Fruit fly (Drosophila melanogaster) whole organism, embryonic: ENCODE results near the gene Crtc.

Experiments
- Atf3 ChIP-seq: fragments of 200-800 bp; sonication (Bioruptor generic); optimal IDR thresholded peaks from 3 replicates; lab custom pipeline; 2016; ENCODE audit warnings: missing biosample characterization, missing genetic modification characterization
- BtbVII ChIP-seq: fragments of 200-800 bp; sonication (Bioruptor generic); optimal IDR thresholded peaks from 3 replicates; lab custom pipeline; 2017; ENCODE audit warnings: missing biosample characterization, mild to moderate bottlenecking, missing genetic modification characterization
- CG10274 ChIP-seq: fragments of 200-800 bp; sonication (Bioruptor generic); optimal IDR thresholded peaks from 3 replicates; lab custom pipeline; 2017; ENCODE audit warnings: missing biosample characterization, mild to moderate bottlenecking, missing genetic modification characterization
- CG10565 ChIP-seq: fragments of 200-800 bp; sonication (Bioruptor generic); optimal IDR thresholded peaks from 3 replicates; lab custom pipeline; 2016; ENCODE audit warnings: missing biosample characterization, mild to moderate bottlenecking, missing genetic modification characterization
- CG11085 ChIP-seq: fragments of 200-800 bp; sonication (Bioruptor generic); IDR thresholded peaks from 2 replicates; pipeline ENCODE4 v1.3.6; 2022; ENCODE audit warnings: missing biosample characterization, missing genetic modification characterization
- CG14860 ChIP-seq: fragments of 200-800 bp; sonication (Bioruptor generic); IDR thresholded peaks from 3 replicates; pipeline ENCODE4 v1.3.6; 2022; ENCODE audit warnings: missing biosample characterization, missing genetic modification characterization; ENCODE audit not compliant: partially characterized antibody
- CG15011 ChIP-seq: fragments of 200-800 bp; sonication (Bioruptor generic); optimal IDR thresholded peaks from 3 replicates; lab custom pipeline; 2018; ENCODE audit warnings: missing biosample characterization, mild to moderate bottlenecking, missing genetic modification characterization
- CG1603 ChIP-seq: fragments of 200-800 bp; sonication (Bioruptor generic); optimal IDR thresholded peaks from 2 replicates; lab custom pipeline; 2019; ENCODE audit warnings: missing biosample characterization, mild to moderate bottlenecking, missing genetic modification characterization, moderate library complexity
- CG17186 ChIP-seq: fragments of 200-800 bp; sonication (Bioruptor generic); optimal IDR thresholded peaks from 3 replicates; lab custom pipeline; 2017; ENCODE audit warnings: missing biosample characterization, missing genetic modification reagents, missing genetic modification characterization
- CG30020 ChIP-seq: fragments of 200-800 bp; optimal IDR thresholded peaks from 2 replicates; lab custom pipeline; 2019; ENCODE audit warnings: missing biosample characterization, mild to moderate bottlenecking, missing genetic modification characterization, moderate library complexity
- CG31388 ChIP-seq: fragments of 200-800 bp; sonication (Bioruptor generic); optimal IDR thresholded peaks from 2 replicates; lab custom pipeline; 2016; ENCODE audit warnings: missing biosample characterization, missing genetic modification characterization
- CG3838 ChIP-seq: fragments of 200-800 bp; sonication (Bioruptor generic); optimal IDR thresholded peaks from 3 replicates; lab custom pipeline; 2016; ENCODE audit warnings: missing biosample characterization, missing genetic modification characterization
- CG4360 ChIP-seq: fragments of 200-800 bp; sonication (Bioruptor generic); IDR thresholded peaks from 2 replicates; pipeline ENCODE4 v1.3.6; 2022; ENCODE audit warnings: missing biosample characterization, missing genetic modification characterization
- CG4730 ChIP-seq: fragments of 200-800 bp; sonication (Bioruptor generic); IDR thresholded peaks from 2 replicates; pipeline ENCODE4 v1.3.6; 2022; ENCODE audit warnings: missing biosample characterization, missing genetic modification characterization
- CG6765 ChIP-seq: fragments of 200-800 bp; sonication (Bioruptor generic); optimal IDR thresholded peaks from 3 replicates; lab custom pipeline; 2017; ENCODE audit warnings: missing biosample characterization, mild to moderate bottlenecking, missing genetic modification characterization
- CG8765 ChIP-seq: fragments of 200-800 bp; sonication (Bioruptor generic); IDR thresholded peaks from 2 replicates; pipeline ENCODE4 v1.3.6; 2022; ENCODE audit warnings: missing biosample characterization, missing genetic modification characterization
- CG8944 ChIP-seq: fragments of 200-800 bp; sonication (Bioruptor generic); optimal IDR thresholded peaks from 3 replicates; lab custom pipeline; 2016; ENCODE audit warnings: missing biosample characterization, missing genetic modification characterization
- E2f2 ChIP-seq: fragments of 200-800 bp; sonication (Bioruptor generic); IDR thresholded peaks from 2 replicates; pipeline ENCODE4 v1.3.6; 2022; ENCODE audit warnings: missing biosample characterization, missing genetic modification characterization
- Ets97D ChIP-seq: fragments of 200-800 bp; sonication (Bioruptor generic); optimal IDR thresholded peaks from 3 replicates; lab custom pipeline; 2016; ENCODE audit warnings: missing biosample characterization, missing genetic modification characterization
- HLH3B ChIP-seq: fragments of 200-800 bp; sonication (Bioruptor generic); IDR thresholded peaks from 2 replicates; pipeline ENCODE4 v1.3.6; 2022; ENCODE audit warnings: missing biosample characterization, missing genetic modification characterization
- HmgD ChIP-seq: fragments of 200-800 bp; sonication (Bioruptor generic); optimal IDR thresholded peaks from 3 replicates; lab custom pipeline; 2016; ENCODE audit warnings: missing biosample characterization, missing genetic modification characterization
- HmgZ ChIP-seq: fragments of 200-800 bp; sonication (Bioruptor generic); optimal IDR thresholded peaks from 2 replicates; lab custom pipeline; 2018; ENCODE audit warnings: missing biosample characterization, mild to moderate bottlenecking, missing genetic modification characterization
- Hsf ChIP-seq: fragments of 200-800 bp; sonication (Bioruptor generic); optimal IDR thresholded peaks from 3 replicates; lab custom pipeline; 2016; ENCODE audit warnings: missing biosample characterization, missing genetic modification characterization
- NK7.1 ChIP-seq: fragments of 200-800 bp; sonication (Bioruptor generic); optimal IDR thresholded peaks from 3 replicates; lab custom pipeline; 2016; ENCODE audit warnings: missing biosample characterization, missing genetic modification characterization
- Neu2 ChIP-seq: fragments of 200-800 bp; sonication (Bioruptor generic); optimal IDR thresholded peaks from 3 replicates; lab custom pipeline; 2016; ENCODE audit warnings: missing biosample characterization, missing genetic modification characterization, borderline replicate concordance
- Nf-YB ChIP-seq: fragments of 200-800 bp; sonication (Bioruptor generic); optimal IDR thresholded peaks from 3 replicates; lab custom pipeline; 2019; ENCODE audit warnings: missing biosample characterization, mild to moderate bottlenecking, missing genetic modification characterization, moderate library complexity
- Poxn ChIP-seq: fragments of 200-800 bp; sonication (Bioruptor generic); IDR thresholded peaks from 2 replicates; pipeline ENCODE4 v1.3.6; 2022; ENCODE audit warnings: missing biosample characterization, missing genetic modification characterization
- Tbp ChIP-seq: fragments of >200 bp; optimal IDR thresholded peaks from 2 replicates; lab custom pipeline; 2018; ENCODE audit warnings: missing biosample characterization, missing genetic modification characterization
- Trl ChIP-seq, 3 experiments: fragments of >200 bp in 2 of 3; fragments of 200-800 bp in 1 of 3; sonication (Bioruptor generic) in 1 of 3; optimal IDR thresholded peaks; 2 replicates in 1 of 3; 3 replicates in 2 of 3; lab custom pipeline; 2016 to 2017; ENCODE audit warnings: missing biosample characterization in 1 of 3, missing genetic modification characterization in 1 of 3
- ab ChIP-seq: fragments of 200-800 bp; sonication (Bioruptor generic); optimal IDR thresholded peaks from 2 replicates; lab custom pipeline; 2016; ENCODE audit warnings: missing biosample characterization, missing genetic modification characterization
- aop ChIP-seq: fragments of 200-800 bp; sonication (Bioruptor generic); IDR thresholded peaks from 2 replicates; pipeline ENCODE4 v1.3.6; 2022; ENCODE audit warnings: missing biosample characterization, missing genetic modification characterization
- ash1 ChIP-seq: fragments of 200-800 bp; sonication (Bioruptor generic); optimal IDR thresholded peaks from 2 replicates; lab custom pipeline; 2018; ENCODE audit warnings: missing biosample characterization, mild to moderate bottlenecking, missing genetic modification characterization
- bbx ChIP-seq: fragments of 200-800 bp; sonication (Bioruptor generic); IDR thresholded peaks from 2 replicates; pipeline ENCODE4 v1.3.6; 2022; ENCODE audit warnings: missing biosample characterization, missing genetic modification characterization; ENCODE audit not compliant: partially characterized antibody
- bsh ChIP-seq, 2 experiments: fragments of 200-800 bp; sonication (Bioruptor generic); optimal IDR thresholded peaks; 2 replicates each; lab custom pipeline; 2017 to 2018; ENCODE audit warnings: mild to moderate bottlenecking in 2 of 2, missing biosample characterization in 2 of 2, missing genetic modification characterization in 2 of 2, moderate library complexity in 1 of 2
- btn ChIP-seq: fragments of 200-800 bp; sonication (Bioruptor generic); optimal IDR thresholded peaks from 2 replicates; lab custom pipeline; 2016; ENCODE audit warnings: missing biosample characterization, missing genetic modification characterization
- cas ChIP-seq: fragments of 200-800 bp; sonication (Bioruptor generic); IDR thresholded peaks from 2 replicates; pipeline ENCODE4 v1.3.6; 2022; ENCODE audit warnings: missing biosample characterization, missing genetic modification characterization
- dan ChIP-seq: fragments of 200-800 bp; sonication (Bioruptor generic); IDR thresholded peaks from 2 replicates; pipeline ENCODE4 v1.3.6; 2022; ENCODE audit warnings: missing biosample characterization, missing genetic modification characterization
- dmrt11E ChIP-seq: fragments of 200-800 bp; sonication (Bioruptor generic); optimal IDR thresholded peaks from 3 replicates; lab custom pipeline; 2018; ENCODE audit warnings: missing biosample characterization, mild to moderate bottlenecking, missing genetic modification characterization, moderate library complexity
- eve ChIP-seq, 2 experiments: fragments of >200 bp; optimal IDR thresholded peaks; 2 replicates each; lab custom pipeline; 2017; ENCODE audit warnings: missing biosample characterization in 2 of 2, missing genetic modification characterization in 2 of 2
- fd96Cb ChIP-seq: fragments of 200-800 bp; sonication (Bioruptor generic); optimal IDR thresholded peaks from 2 replicates; lab custom pipeline; 2018; ENCODE audit warnings: missing biosample characterization, mild to moderate bottlenecking, missing genetic modification characterization, moderate library complexity
- gcm2 ChIP-seq: fragments of 200-800 bp; sonication (Bioruptor generic); optimal IDR thresholded peaks from 2 replicates; lab custom pipeline; 2016; ENCODE audit warnings: missing biosample characterization, missing genetic modification characterization
- inv ChIP-seq: fragments of 200-800 bp; sonication (Bioruptor generic); IDR thresholded peaks from 2 replicates; pipeline ENCODE4 v1.3.6; 2022; ENCODE audit warnings: missing biosample characterization, missing genetic modification characterization; ENCODE audit not compliant: partially characterized antibody
- klu ChIP-seq: fragments of 200-800 bp; sonication (Bioruptor generic); IDR thresholded peaks from 2 replicates; pipeline ENCODE4 v1.3.6; 2022; ENCODE audit warnings: missing biosample characterization, missing genetic modification characterization
- lov ChIP-seq, 2 experiments: fragments of 200-800 bp in 1 of 2; fragments of >200 bp in 1 of 2; sonication (Bioruptor generic) in 1 of 2; IDR thresholded peaks in 1 of 2; optimal IDR thresholded peaks in 1 of 2; 2 replicates in 1 of 2; 3 replicates in 1 of 2; pipeline versions ENCODE4 v1.3.6 to Lab custom; 2017 to 2022; ENCODE audit warnings: missing biosample characterization in 1 of 2, missing genetic modification characterization in 1 of 2
- slp2 ChIP-seq: fragments of 200-800 bp; sonication (Bioruptor generic); optimal IDR thresholded peaks from 2 replicates; lab custom pipeline; 2016; ENCODE audit warnings: missing biosample characterization, missing genetic modification characterization
- so ChIP-seq: fragments of 200-800 bp; sonication (Bioruptor generic); IDR thresholded peaks from 3 replicates; pipeline ENCODE4 v1.3.6; 2022; ENCODE audit warnings: missing biosample characterization, missing genetic modification characterization
- vnd ChIP-seq: fragments of 200-800 bp; sonication (Bioruptor generic); IDR thresholded peaks from 3 replicates; pipeline ENCODE4 v1.3.6; 2022; ENCODE audit warnings: missing biosample characterization, missing genetic modification characterization; ENCODE audit not compliant: partially characterized antibody
- zfh1 ChIP-seq: fragments of 200-800 bp; sonication (Bioruptor generic); IDR thresholded peaks from 3 replicates; pipeline ENCODE4 v1.3.6; 2022; ENCODE audit warnings: missing biosample characterization, missing genetic modification characterization

Crtc gene

DNA sequence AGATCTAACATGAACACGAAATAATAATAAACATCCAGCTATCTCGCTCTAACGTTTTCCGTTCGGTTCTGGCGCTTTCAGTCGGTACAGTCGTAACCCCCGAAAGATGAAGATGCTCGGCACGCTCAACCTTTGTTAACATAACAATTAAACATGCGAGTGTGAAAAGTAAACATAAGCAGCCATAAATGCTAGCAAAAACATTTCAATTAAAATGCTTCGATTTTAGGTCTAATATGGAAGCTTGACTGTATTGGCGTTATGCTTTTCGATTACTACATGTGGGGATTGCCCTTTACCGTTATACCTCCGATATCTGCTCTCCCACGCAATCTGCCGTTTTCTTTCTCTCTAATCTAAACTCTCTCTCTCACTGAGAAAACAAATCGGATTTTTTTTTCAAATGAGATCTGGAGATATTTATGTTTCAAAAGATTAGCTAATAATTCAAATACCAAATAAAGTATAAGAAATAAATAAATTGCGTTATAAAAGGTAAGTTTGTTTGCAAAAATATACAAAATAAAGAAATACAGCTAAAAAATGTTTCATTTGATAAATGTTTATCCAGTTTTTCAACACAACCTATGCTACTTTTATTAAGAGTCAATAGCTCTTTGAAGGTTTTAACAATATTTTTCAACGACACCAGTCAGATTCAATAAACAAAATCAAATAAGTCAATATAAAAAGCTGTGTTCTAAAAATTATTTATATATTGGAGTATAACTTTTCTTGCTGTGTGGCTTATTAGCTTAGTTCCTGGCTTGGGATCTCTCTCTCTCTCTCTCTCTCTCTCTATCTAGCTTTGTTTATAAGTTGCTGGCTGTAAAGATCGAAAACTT, 10.4 kb downstream of the Crtc start (continued):
- TF ChIP-seq CG30020 (tag; lab: Kevin White, UChicago): peak; percentile 6
- peak; percentile 93 for TF ChIP-seq HmgZ
- peak; percentile 73 for TF ChIP-seq CG6765 (GFP tag; lab: Kevin White, UChicago)
- TF ChIP-seq aop: 0 out of 2 replicates have a peak, but pooled peaks have one; percentile 65
- peak; percentile 93 for TF ChIP-seq CG11085 (GFP tag; lab: Robert Waterston, UW)
- peak; percentile 85 for TF ChIP-seq cas (GFP tag; lab: Robert Waterston, UW)
- peak; percentile 57; the same call in 1 of the 2 replicates for TF ChIP-seq Poxn (GFP tag; lab: Robert Waterston, UW)
- TF ChIP-seq Neu2 (GFP tag; lab: Kevin White, UChicago): peak; percentile 39
- peak; percentile 69 for TF ChIP-seq CG4360 (GFP tag; lab: Robert Waterston, UW)
- peak; percentile 92 for TF ChIP-seq CG8944 (GFP tag; lab: Kevin White, UChicago)
- TF ChIP-seq ab (GFP tag; lab: Kevin White, UChicago): peak; percentile 91
- TF ChIP-seq CG4730 (GFP tag; lab: Robert Waterston, UW): peak; percentile 86
- TF ChIP-seq E2f2 (GFP tag; lab: Robert Waterston, UW): peak; percentile 73
- TF ChIP-seq NK7.1 (GFP tag; lab: Kevin White, UChicago): peak; percentile 81
- peak; percentile 66 for TF ChIP-seq Ets97D
- TF ChIP-seq slp2 (GFP tag; lab: Kevin White, UChicago): peak; percentile 84
- TF ChIP-seq dmrt11E: peak; percentile 48
- no peak for TF ChIP-seq dan (GFP tag; lab: Robert Waterston, UW)
- TF ChIP-seq HLH3B (GFP tag; lab: Robert Waterston, UW): peak; percentile 89
- peak; percentile 72 for TF ChIP-seq btn (GFP tag; lab: Kevin White, UChicago)
- TF ChIP-seq BtbVII (GFP tag; lab: Kevin White, UChicago): peak; percentile 89
- TF ChIP-seq HmgD (GFP tag; lab: Kevin White, UChicago): peak; percentile 73
- no peak for TF ChIP-seq CG14860 (GFP tag; lab: Robert Waterston, UW)
- no peak for TF ChIP-seq inv (GFP tag; lab: Robert Waterston, UW)
- peak; percentile 62 for TF ChIP-seq Nf-YB (GFP tag; lab: Kevin White, UChicago)
- TF ChIP-seq Atf3 (GFP tag; lab: Kevin White, UChicago): peak; percentile 84
- TF ChIP-seq so (GFP tag; lab: Robert Waterston, UW): peak; percentile 92
- TF ChIP-seq CG8765: peak; percentile 64; the same call in 1 of the 2 replicates
- TF ChIP-seq zfh1 (GFP tag; lab: Robert Waterston, UW): peak; percentile 93
- TF ChIP-seq bsh (GFP tag; optimal IDR thresholded peaks at IDR 0.05; lab: Kevin White, UChicago): peak in 1 of 2 experiments; percentile 91
- peak; percentile 93 for TF ChIP-seq Hsf (GFP tag; lab: Kevin White, UChicago)
- TF ChIP-seq CG3838 (GFP tag; lab: Kevin White, UChicago): peak; percentile 49
- TF ChIP-seq Trl (optimal IDR thresholded peaks at IDR 0.05; lab: Kevin White, UChicago): peak; percentile 50 to 72
- TF ChIP-seq Trl (GFP tag; optimal IDR thresholded peaks at IDR 0.05; lab: Kevin White, UChicago): peak; percentile 91
- peak; percentile 81 for TF ChIP-seq gcm2
- peak in 1 of 2 experiments; percentile 94 for TF ChIP-seq eve (GFP tag; optimal IDR thresholded peaks at IDR 0.05; lab: Kevin White, UChicago)
- TF ChIP-seq Tbp: no peak
- peak; percentile 48 for TF ChIP-seq CG17186 (GFP tag; lab: Kevin White, UChicago)
- no peak for TF ChIP-seq vnd (GFP tag; lab: Robert Waterston, UW)
- TF ChIP-seq CG1603 (tag; lab: Kevin White, UChicago): peak; percentile 94
- TF ChIP-seq CG10274 (GFP tag; lab: Kevin White, UChicago): peak; percentile 73
- peak; percentile 41; the same call in 1 of the 2 replicates for TF ChIP-seq bbx
- TF ChIP-seq fd96Cb (tag; lab: Kevin White, UChicago): peak; percentile 81
- peak; percentile 68 for TF ChIP-seq CG31388
- TF ChIP-seq lov (optimal IDR thresholded peaks at IDR 0.05; lab: Kevin White, UChicago): no peak
- TF ChIP-seq lov (GFP tag; IDR thresholded peaks at IDR 0.05; lab: Robert Waterston, UW): peak; percentile 87
- peak; percentile 85 for TF ChIP-seq klu (GFP tag; lab: Robert Waterston, UW)
- TF ChIP-seq CG15011: peak; percentile 77
- peak; percentile 41 for TF ChIP-seq CG10565 (GFP tag; lab: Kevin White, UChicago)
- TF ChIP-seq ash1: peak; percentile 89
